Worm (Caenorhabditis elegans) whole organism, mixed stage, embryonic: Measurements from ENCODE around the gene nhr-202.

ENCODE experiments used
- M03D4.4 ChIP-seq: sonication (generic microtip); optimal IDR thresholded peaks from 2 replicates; lab custom pipeline; 2017; ENCODE audit warnings: mild to moderate bottlenecking, missing genetic modification characterization, missing compliant biosample characterization
- bed-3 ChIP-seq: fragments of 200-800 bp; sonication (Bioruptor generic); optimal IDR thresholded peaks from 3 replicates; lab custom pipeline; 2018; ENCODE audit warnings: mild to moderate bottlenecking, missing genetic modification characterization, moderate library complexity, missing compliant biosample characterization
- blmp-1 ChIP-seq: fragments of 150-350 bp; optimal IDR thresholded peaks from 2 replicates; lab custom pipeline; 2014; ENCODE audit warnings: missing biosample characterization, missing genetic modification characterization
- ceh-39 ChIP-seq: fragments of 150-350 bp; optimal IDR thresholded peaks from 2 replicates; lab custom pipeline; 2014; ENCODE audit warnings: missing biosample characterization, missing genetic modification characterization
- ceh-43 ChIP-seq: fragments of 200-800 bp; sonication (Bioruptor generic); optimal IDR thresholded peaks from 2 replicates; lab custom pipeline; 2018; ENCODE audit warnings: mild to moderate bottlenecking, missing genetic modification characterization, moderate library complexity, missing compliant biosample characterization
- ces-1 ChIP-seq: fragments of 150-350 bp; optimal IDR thresholded peaks from 2 replicates; lab custom pipeline; 2014; ENCODE audit warnings: missing biosample characterization, missing genetic modification reagents, missing genetic modification characterization
- cnd-1 ChIP-seq: fragments of 200-800 bp; sonication (Bioruptor generic); optimal IDR thresholded peaks from 2 replicates; lab custom pipeline; 2018; ENCODE audit warnings: mild to moderate bottlenecking, missing genetic modification characterization, missing compliant biosample characterization
- drap-1 ChIP-seq: fragments of 200-800 bp; sonication (Bioruptor generic); optimal IDR thresholded peaks from 3 replicates; lab custom pipeline; 2018; ENCODE audit warnings: mild to moderate bottlenecking, missing genetic modification characterization, missing compliant biosample characterization
- elt-1 ChIP-seq: sonication (generic microtip); optimal IDR thresholded peaks from 2 replicates; lab custom pipeline; 2017; ENCODE audit warnings: missing genetic modification characterization, mild to moderate bottlenecking, missing compliant biosample characterization, antibody characterized with exemption, moderate library complexity, borderline replicate concordance; ENCODE audit not compliant: insufficient read depth
- elt-3 ChIP-seq: fragments of 150-350 bp; optimal IDR thresholded peaks from 2 replicates; lab custom pipeline; 2014; ENCODE audit warnings: missing biosample characterization, missing genetic modification characterization
- flh-1 ChIP-seq: fragments of 200-800 bp; sonication (Bioruptor generic); optimal IDR thresholded peaks from 2 replicates; lab custom pipeline; 2018; ENCODE audit warnings: mild to moderate bottlenecking, missing genetic modification characterization, moderate library complexity, missing compliant biosample characterization
- ham-2 ChIP-seq: fragments of 200-800 bp; sonication (Bioruptor generic); optimal IDR thresholded peaks from 2 replicates; lab custom pipeline; 2018; ENCODE audit warnings: mild to moderate bottlenecking, missing genetic modification characterization, missing compliant biosample characterization
- hlh-1 ChIP-seq: fragments of 150-350 bp; optimal IDR thresholded peaks from 2 replicates; lab custom pipeline; 2014; ENCODE audit warnings: missing biosample characterization, missing genetic modification reagents, missing genetic modification characterization
- lin-13 ChIP-seq: fragments of 150-350 bp; optimal IDR thresholded peaks from 2 replicates; lab custom pipeline; 2014; ENCODE audit warnings: missing biosample characterization, missing genetic modification characterization
- lin-32 ChIP-seq: fragments of 200-800 bp; sonication (Bioruptor generic); optimal IDR thresholded peaks from 2 replicates; lab custom pipeline; 2018; ENCODE audit warnings: mild to moderate bottlenecking, missing genetic modification characterization, missing compliant biosample characterization
- lsy-2 ChIP-seq: fragments of 150-350 bp; optimal IDR thresholded peaks from 2 replicates; lab custom pipeline; 2014; ENCODE audit warnings: missing biosample characterization, missing genetic modification characterization
- mab-5 ChIP-seq: fragments of 150-350 bp; optimal IDR thresholded peaks from 2 replicates; lab custom pipeline; 2014; ENCODE audit warnings: missing biosample characterization, missing genetic modification characterization
- mep-1 ChIP-seq: fragments of 150-350 bp; optimal IDR thresholded peaks from 2 replicates; lab custom pipeline; 2017; ENCODE audit warnings: missing biosample characterization, missing genetic modification reagents, missing genetic modification characterization, inconsistent platforms
- mls-2 ChIP-seq: sonication (generic microtip); optimal IDR thresholded peaks from 2 replicates; lab custom pipeline; 2016; ENCODE audit warnings: mild to moderate bottlenecking, missing genetic modification characterization, moderate library complexity, missing compliant biosample characterization
- nhr-12 ChIP-seq: fragments of 150-350 bp; optimal IDR thresholded peaks from 2 replicates; lab custom pipeline; 2014; ENCODE audit warnings: missing biosample characterization, missing genetic modification characterization
- nhr-2 ChIP-seq: fragments of 150-350 bp; optimal IDR thresholded peaks from 2 replicates; lab custom pipeline; 2014; ENCODE audit warnings: missing biosample characterization, missing genetic modification characterization
- nhr-237 ChIP-seq: fragments of 150-350 bp; optimal IDR thresholded peaks from 2 replicates; lab custom pipeline; 2014; ENCODE audit warnings: missing biosample characterization, missing genetic modification characterization
- nhr-28 ChIP-seq: fragments of 150-350 bp; optimal IDR thresholded peaks from 2 replicates; lab custom pipeline; 2014; ENCODE audit warnings: missing biosample characterization, missing genetic modification characterization
- nhr-76 ChIP-seq: sonication (generic microtip); optimal IDR thresholded peaks from 2 replicates; lab custom pipeline; 2017; ENCODE audit warnings: missing biosample characterization, missing genetic modification characterization
- pha-4 ChIP-seq: fragments of 150-350 bp; optimal IDR thresholded peaks from 2 replicates; lab custom pipeline; 2018; ENCODE audit warnings: missing biosample characterization, missing genetic modification reagents, missing genetic modification characterization
- sem-2 ChIP-seq: fragments of 200-800 bp; sonication (Bioruptor generic); optimal IDR thresholded peaks from 2 replicates; lab custom pipeline; 2018; ENCODE audit warnings: mild to moderate bottlenecking, missing genetic modification characterization, missing compliant biosample characterization
- snpc-4 ChIP-seq: fragments of 150-350 bp; optimal IDR thresholded peaks from 2 replicates; lab custom pipeline; 2014; ENCODE audit warnings: missing biosample characterization, missing genetic modification characterization
- sptf-1 ChIP-seq: sonication (generic microtip); optimal IDR thresholded peaks from 2 replicates; lab custom pipeline; 2017; ENCODE audit warnings: mild to moderate bottlenecking, missing genetic modification characterization, moderate library complexity, missing compliant biosample characterization
- unc-120 ChIP-seq: sonication (generic microtip); optimal IDR thresholded peaks from 2 replicates; lab custom pipeline; 2017; ENCODE audit warnings: missing genetic modification characterization, missing compliant biosample characterization; ENCODE audit not compliant: poor library complexity, severe bottlenecking
- unc-39 ChIP-seq: fragments of 150-350 bp; optimal IDR thresholded peaks from 2 replicates; lab custom pipeline; 2014; ENCODE audit warnings: missing biosample characterization, missing genetic modification characterization
- unc-62 ChIP-seq: fragments of 150-350 bp; optimal IDR thresholded peaks from 2 replicates; lab custom pipeline; 2014; ENCODE audit warnings: missing biosample characterization, missing genetic modification reagents, missing genetic modification characterization
- ztf-11 ChIP-seq: fragments of 150-350 bp; optimal IDR thresholded peaks from 2 replicates; lab custom pipeline; 2014; ENCODE audit warnings: missing biosample characterization, missing genetic modification characterization

The nhr-202 gene

ce11 chrV:462263-462662, at the start of gene nhr-202:
nhr-202 (plus strand) TSS chrV:462588.
- TF ChIP-seq ham-2 (GFP tag; lab: Kevin White, UChicago) (no peak), snpc-4 (no peak), hlh-1 (tag; lab: Kevin White, UChicago) (no peak), ceh-43 (no peak), elt-1 (tag; lab: Kevin White, UChicago) (no peak), sem-2 (GFP tag; lab: Kevin White, UChicago) (no peak), nhr-2 (tag; lab: Kevin White, UChicago) (no peak), unc-120 (no peak), ztf-11 (no peak), unc-39 (no peak), drap-1 (no peak), flh-1 (GFP tag; lab: Kevin White, UChicago) (no peak), unc-62 (GFP tag; lab: Kevin White, UChicago) (no peak), M03D4.4 (tag; lab: Kevin White, UChicago) (no peak), ces-1 (GFP tag; lab: Kevin White, UChicago) (no peak)

- TF ChIP-seq nhr-76 (tag; lab: Kevin White, UChicago) (no peak), sem-2 (GFP tag; lab: Kevin White, UChicago) (no peak), ham-2 (GFP tag; lab: Kevin White, UChicago) (no peak), lin-32 (GFP tag; lab: Kevin White, UChicago) (no peak), nhr-237 (no peak), ztf-11 (no peak), ceh-43 (no peak), ceh-39 (no peak), elt-1 (tag; lab: Kevin White, UChicago) (no peak), sptf-1 (no peak), elt-3 (no peak), mab-5 (no peak), flh-1 (GFP tag; lab: Kevin White, UChicago) (no peak), lsy-2 (tag; lab: Kevin White, UChicago) (no peak), snpc-4 (no peak), pha-4 (no peak), nhr-12 (tag; lab: Kevin White, UChicago) (no peak), mep-1 (no peak)
Measured at ce11 chrV:412820-413219, 49.6 kb upstream of the nhr-202 start.

ce11 chrV:414630-415029, 47.8 kb upstream of the nhr-202 start, which contains the start of gene dod-19:
dod-19 (minus strand) TSS chrV:414759.
- TF ChIP-seq M03D4.4 (tag; lab: Kevin White, UChicago) (no peak), nhr-12 (tag; lab: Kevin White, UChicago) (no peak), elt-3 (no peak), ham-2 (GFP tag; lab: Kevin White, UChicago) (no peak), elt-1 (tag; lab: Kevin White, UChicago) (no peak)

DNA sequence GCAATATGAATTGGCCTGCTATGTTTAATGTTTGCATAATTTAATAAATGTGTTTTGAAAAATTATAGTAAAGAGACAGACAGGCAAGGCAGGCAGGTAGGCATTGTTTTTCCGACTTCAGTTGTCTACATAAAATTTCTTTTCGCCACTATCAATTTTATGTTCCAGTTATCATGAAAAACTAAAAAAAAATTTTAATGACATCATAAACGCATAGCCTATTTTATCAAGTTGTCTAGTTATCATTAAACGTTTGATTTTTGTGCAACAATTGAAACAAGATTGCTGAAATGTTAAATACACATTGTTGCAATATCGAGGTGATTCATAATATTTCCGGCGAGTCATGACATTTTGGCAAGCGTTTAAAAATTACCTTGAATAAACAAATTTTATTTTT, 47.3 kb upstream of the nhr-202 start:
- TF ChIP-seq unc-39 (no peak), nhr-237 (no peak)
- TF ChIP-seq, all 35 proteins: peak for 0

- TF ChIP-seq ces-1 (GFP tag; lab: Kevin White, UChicago) (no peak), ceh-39 (no peak), flh-1 (GFP tag; lab: Kevin White, UChicago) (no peak), lin-13 (tag; lab: Kevin White, UChicago) (no peak), ztf-11 (no peak), drap-1 (no peak), elt-3 (no peak), mls-2 (tag; lab: Kevin White, UChicago) (no peak), bed-3 (no peak), nhr-237 (no peak), blmp-1 (tag; lab: Kevin White, UChicago) (no peak), unc-62 (GFP tag; lab: Kevin White, UChicago) (no peak), nhr-12 (tag; lab: Kevin White, UChicago) (no peak), mep-1 (no peak), M03D4.4 (tag; lab: Kevin White, UChicago) (no peak), nhr-28 (tag; lab: Kevin White, UChicago) (no peak), unc-39 (no peak), sptf-1 (no peak), cnd-1 (tag; lab: Kevin White, UChicago) (no peak)
Measured at ce11 chrV:417656-418353, 44.6 kb upstream of the nhr-202 start, which contains the start of gene irg-8. irg-8 (minus strand) TSS chrV:417706.
